Worm (Caenorhabditis elegans) whole organism, early embryonic: ENCODE data around the gene Y47D7A.19.

Experiments used
- B0310.2 ChIP-seq: sonication (generic microtip); optimal IDR thresholded peaks from 2 replicates; lab custom pipeline; 2016; ENCODE audit warnings: mild to moderate bottlenecking, missing genetic modification characterization, missing compliant biosample characterization
- tbx-11 ChIP-seq: fragments of 200-800 bp; sonication (Bioruptor generic); IDR thresholded peaks from 2 replicates; pipeline ENCODE4 v1.3.6; 2022; ENCODE audit warnings: missing genetic modification characterization, missing compliant biosample characterization

DNA sequence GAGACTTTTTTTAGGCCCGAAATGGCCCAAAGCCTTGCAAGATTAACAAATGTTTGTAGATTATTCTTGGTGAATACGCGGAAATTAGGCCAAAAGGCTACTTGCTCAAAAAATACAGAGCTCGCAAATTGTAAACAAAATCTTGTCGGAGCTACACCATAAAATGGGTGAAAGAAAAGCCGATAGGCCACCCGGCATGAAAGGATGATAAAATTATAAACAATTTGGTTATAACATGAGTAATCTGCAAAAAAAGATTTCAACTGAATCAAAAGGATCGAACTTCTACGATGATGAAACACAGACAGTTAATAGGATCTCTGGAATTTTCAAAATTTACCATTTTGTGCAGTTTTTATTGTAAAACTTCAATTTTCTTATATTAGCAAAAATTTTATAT, 26.0 kb upstream of the Y47D7A.19 start:
- TF ChIP-seq B0310.2 (no peak), tbx-11 (GFP tag; lab: Robert Waterston, UW) (no peak)
